Worm (Caenorhabditis elegans) whole organism, L4/young adult: ENCODE results near the gene rpl-10.

Experiments used
- W03F9.2 ChIP-seq: fragments of 150-350 bp; optimal IDR thresholded peaks from 2 replicates; lab custom pipeline; 2014; ENCODE audit warnings: missing biosample characterization, missing genetic modification characterization
- dao-5 ChIP-seq: sonication (generic microtip); optimal IDR thresholded peaks from 2 replicates; lab custom pipeline; 2016; ENCODE audit warnings: missing genotype, missing genetic modification characterization, moderate library complexity, missing compliant biosample characterization
- him-1 ChIP-seq: sonication (generic microtip); optimal IDR thresholded peaks from 2 replicates; lab custom pipeline; 2016; ENCODE audit warnings: missing genotype, missing genetic modification reagents, missing genetic modification characterization, missing compliant biosample characterization

- no peak for TF ChIP-seq him-1 (tag; lab: Kevin White, UChicago)
- TF ChIP-seq W03F9.2 (tag; lab: Kevin White, UChicago): no peak
- no peak for TF ChIP-seq dao-5
Measured at ce11 chrII:8116159-8116558, 27.5 kb upstream of the rpl-10 start, which contains the start of gene unc-105.
